Fruit fly (Drosophila melanogaster): ENCODE measurements around the gene Wdr81.

Gene Wdr81

dm6 chr2L:11965610-11966594 is 54.9 kb downstream of the Wdr81 start:
- TF ChIP-seq tai (GFP tag; optimal IDR thresholded peaks at IDR 0.05) = no peak
- no peak for TF ChIP-seq Myc (optimal IDR thresholded peaks at IDR 0.05)
- no peak for TF ChIP-seq GATAd (GFP tag; optimal IDR thresholded peaks at IDR 0.05)
- TF ChIP-seq N (GFP tag; optimal IDR thresholded peaks at IDR 0.05) = no peak
- no peak for TF ChIP-seq br (GFP tag; optimal IDR thresholded peaks at IDR 0.05)
- TF ChIP-seq CG9705 (GFP tag; optimal IDR thresholded peaks at IDR 0.05) = no peak
- no peak for TF ChIP-seq rgr (GFP tag; optimal IDR thresholded peaks at IDR 0.05)
- peak; percentile 48 for TF ChIP-seq woc (GFP tag; optimal IDR thresholded peaks at IDR 0.05)
- TF ChIP-seq brk (GFP tag; optimal IDR thresholded peaks at IDR 0.05) = no peak
- no peak for TF ChIP-seq usp (GFP tag; optimal IDR thresholded peaks at IDR 0.05)
- peak; percentile 12 for TF ChIP-seq dmrt93B (GFP tag; optimal IDR thresholded peaks at IDR 0.05)
- no peak for TF ChIP-seq lola (GFP tag; optimal IDR thresholded peaks at IDR 0.05)
- TF ChIP-seq HLH106 (tag; optimal IDR thresholded peaks at IDR 0.05) = peak; percentile 41
- no peak for TF ChIP-seq Hr83 (GFP tag; optimal IDR thresholded peaks at IDR 0.05; ENCODE audit: poor library complexity, severe bottlenecking)
- no peak for TF ChIP-seq pan (optimal IDR thresholded peaks at IDR 0.05)
- peak; percentile 26 for TF ChIP-seq Sp1 (GFP tag; optimal IDR thresholded peaks at IDR 0.05)
- TF ChIP-seq Hnf4 (GFP tag; optimal IDR thresholded peaks at IDR 0.05) = no peak
- TF ChIP-seq Abd-B (GFP tag; optimal IDR thresholded peaks at IDR 0.05) = no peak
- TF ChIP-seq CG32264 (GFP tag; optimal IDR thresholded peaks at IDR 0.05) = no peak
- TF ChIP-seq foxo (GFP tag; optimal IDR thresholded peaks at IDR 0.05) = peak in 1 of 2 experiments; percentile 41
- TF ChIP-seq fru (GFP tag; optimal IDR thresholded peaks at IDR 0.05) = peak; percentile 39
- peak; percentile 2 for TF ChIP-seq Vsx2 (GFP tag; optimal IDR thresholded peaks at IDR 0.05; ENCODE audit: partially characterized antibody)
- no peak for TF ChIP-seq Dfd (GFP tag; optimal IDR thresholded peaks at IDR 0.05)
- TF ChIP-seq h (GFP tag; optimal IDR thresholded peaks at IDR 0.05) = no peak
- no peak for TF ChIP-seq Dif (GFP tag; optimal IDR thresholded peaks at IDR 0.05; ENCODE audit: partially characterized antibody)
- TF ChIP-seq Jra (GFP tag; optimal IDR thresholded peaks at IDR 0.05) = no peak
- no peak for TF ChIP-seq sage (GFP tag; optimal IDR thresholded peaks at IDR 0.05)
- TF ChIP-seq CrebA (GFP tag; optimal IDR thresholded peaks at IDR 0.05; ENCODE audit: borderline replicate concordance) = peak; percentile 89
- no peak for TF ChIP-seq Hr78 (GFP tag; optimal IDR thresholded peaks at IDR 0.05)
- TF ChIP-seq Rel (GFP tag; optimal IDR thresholded peaks at IDR 0.05) = peak; percentile 61
- no peak for TF ChIP-seq Rel (tag; optimal IDR thresholded peaks at IDR 0.05)
- TF ChIP-seq Mio (GFP tag; optimal IDR thresholded peaks at IDR 0.05) = no peak
- TF ChIP-seq dl (GFP tag; optimal IDR thresholded peaks at IDR 0.05; ENCODE audit: insufficient read depth in 1 of 2, partially characterized antibody in 2 of 2) = no peak
- TF ChIP-seq OdsH (GFP tag; optimal IDR thresholded peaks at IDR 0.05) = no peak
- TF ChIP-seq dsf (GFP tag; optimal IDR thresholded peaks at IDR 0.05; ENCODE audit: borderline replicate concordance) = no peak
- no peak for TF ChIP-seq jim (GFP tag; optimal IDR thresholded peaks at IDR 0.05)
- peak; percentile 48 for TF ChIP-seq psq (GFP tag; optimal IDR thresholded peaks at IDR 0.05)
- TF ChIP-seq sv (GFP tag; optimal IDR thresholded peaks at IDR 0.05) = no peak
- TF ChIP-seq ey (GFP tag; optimal IDR thresholded peaks at IDR 0.05) = no peak

Measured in whole organism, wandering third instar larva.